Fruit fly (Drosophila melanogaster): ENCODE measurements around the gene CG14926.
A peak's percentile ranks its signal among the peaks of the same experiment; 100 is the strongest.

The CG14926 gene

dm6 chr2L:11317655-11318278 lies 25.4 kb downstream of the CG14926 start:
- TF ChIP-seq cg (GFP tag; optimal IDR thresholded peaks at IDR 0.05) (peak; percentile 11), crol (GFP tag; IDR thresholded peaks at IDR 0.05) (peak; percentile 51), cato (GFP tag; optimal IDR thresholded peaks at IDR 0.05; ENCODE audit: borderline replicate concordance) (no peak), CG4328 (GFP tag; optimal IDR thresholded peaks at IDR 0.05) (no peak), Rx (GFP tag; IDR thresholded peaks at IDR 0.05) (no peak), C15 (GFP tag; IDR thresholded peaks at IDR 0.05) (no peak), CG8765 (GFP tag; IDR thresholded peaks at IDR 0.05) (no peak), trem (tag; optimal IDR thresholded peaks at IDR 0.05) (no peak), CG31388 (GFP tag; optimal IDR thresholded peaks at IDR 0.05) (no peak), CG12942 (GFP tag; optimal IDR thresholded peaks at IDR 0.05) (no peak), Lim3 (GFP tag; IDR thresholded peaks at IDR 0.05) (no peak), CG7556 (GFP tag; optimal IDR thresholded peaks at IDR 0.05) (no peak), CG11247 (GFP tag; IDR thresholded peaks at IDR 0.05) (no peak), phol (tag; optimal IDR thresholded peaks at IDR 0.05) (peak; percentile 9), psq (GFP tag; optimal IDR thresholded peaks at IDR 0.05) (no peak), NK7.1 (GFP tag; optimal IDR thresholded peaks at IDR 0.05) (no peak), aop (GFP tag; IDR thresholded peaks at IDR 0.05) (no peak), CG7928 (GFP tag; optimal IDR thresholded peaks at IDR 0.05) (no peak), vvl (GFP tag; IDR thresholded peaks at IDR 0.05) (peak; percentile 94), Xrp1 (GFP tag; IDR thresholded peaks at IDR 0.05) (0 out of 2 replicates have a peak, but pooled peaks have one; percentile 8), CG34376 (GFP tag; optimal IDR thresholded peaks at IDR 0.05) (no peak), dmrt99B (tag; optimal IDR thresholded peaks at IDR 0.05) (peak; percentile 33), Awh (GFP tag; IDR thresholded peaks at IDR 0.05) (peak; percentile 27; the same call in 1 of the 2 replicates), CG18262 (tag; optimal IDR thresholded peaks at IDR 0.05) (peak; percentile 17), sqz (GFP tag; optimal IDR thresholded peaks at IDR 0.05) (peak; percentile 38), Nf-YC (tag; optimal IDR thresholded peaks at IDR 0.05) (peak; percentile 57), Blimp-1 (GFP tag; optimal IDR thresholded peaks at IDR 0.05) (peak; percentile 25), Pdp1 (GFP tag; optimal IDR thresholded peaks at IDR 0.05) (no peak), Fer1 (GFP tag; optimal IDR thresholded peaks at IDR 0.05) (no peak), fd96Cb (tag; optimal IDR thresholded peaks at IDR 0.05) (peak; percentile 0), lmd (GFP tag; IDR thresholded peaks at IDR 0.05) (0 out of 2 replicates have a peak, but pooled peaks have one; percentile 13), CG14441 (GFP tag; IDR thresholded peaks at IDR 0.05) (no peak), Usf (GFP tag; optimal IDR thresholded peaks at IDR 0.05) (no peak), CG14667 (GFP tag; IDR thresholded peaks at IDR 0.05) (no peak), CG9215 (GFP tag; IDR thresholded peaks at IDR 0.05) (no peak), CG2116 (GFP tag; optimal IDR thresholded peaks at IDR 0.05) (no peak), Camta (GFP tag; optimal IDR thresholded peaks at IDR 0.05) (no peak), Scr (GFP tag; IDR thresholded peaks at IDR 0.05; ENCODE audit: partially characterized antibody) (no peak), Atf3 (GFP tag; optimal IDR thresholded peaks at IDR 0.05) (no peak), Chrac-16 (GFP tag; optimal IDR thresholded peaks at IDR 0.05) (no peak), Deaf1 (tag; optimal IDR thresholded peaks at IDR 0.05) (no peak), CG17328 (GFP tag; IDR thresholded peaks at IDR 0.05) (0 out of 2 replicates have a peak, but pooled peaks have one; percentile 15), CG10654 (GFP tag; optimal IDR thresholded peaks at IDR 0.05) (no peak), CrebB (tag; optimal IDR thresholded peaks at IDR 0.05) (no peak), H2.0 (GFP tag; IDR thresholded peaks at IDR 0.05) (no peak), CG10959 (GFP tag; IDR thresholded peaks at IDR 0.05) (no peak), CG11723 (GFP tag; optimal IDR thresholded peaks at IDR 0.05) (no peak), CG31441 (GFP tag; IDR thresholded peaks at IDR 0.05) (0 out of 2 replicates have a peak, but pooled peaks have one; percentile 27), CG10979 (tag; optimal IDR thresholded peaks at IDR 0.05) (peak; percentile 22), E2f1 (GFP tag; IDR thresholded peaks at IDR 0.05) (no peak), zfh1 (GFP tag; IDR thresholded peaks at IDR 0.05) (no peak)
